Worm (Caenorhabditis elegans): ENCODE data around the gene lfi-1.

ce11 chrX:5028593-5028955, 51.9 kb downstream of the lfi-1 start:
- TF ChIP-seq M03D4.4 (tag; optimal IDR thresholded peaks at IDR 0.05) = no peak
- TF ChIP-seq bed-3 (GFP tag; optimal IDR thresholded peaks at IDR 0.05) = no peak

All from whole organism, mixed stage, embryonic.